Fruit fly (Drosophila melanogaster) whole organism, embryonic: Measurements from ENCODE around the gene CheB38c.

ENCODE experiments used
- BEAF-32 ChIP-seq: fragments of 200-800 bp; sonication (Bioruptor generic); optimal IDR thresholded peaks from 3 replicates; lab custom pipeline; 2017; ENCODE audit warnings: missing biosample characterization, missing genetic modification characterization, mild to moderate bottlenecking, moderate library complexity, missing genetic modification reagents
- CG10979 ChIP-seq: fragments of 200-800 bp; sonication (Bioruptor generic); optimal IDR thresholded peaks from 2 replicates; lab custom pipeline; 2018; ENCODE audit warnings: missing biosample characterization, mild to moderate bottlenecking, missing genetic modification characterization, moderate library complexity
- CG11398 ChIP-seq: fragments of 200-800 bp; sonication (Bioruptor generic); optimal IDR thresholded peaks from 2 replicates; lab custom pipeline; 2016; ENCODE audit warnings: missing biosample characterization, missing genetic modification characterization
- CG12236 ChIP-seq: fragments of 200-800 bp; sonication (Bioruptor generic); optimal IDR thresholded peaks from 2 replicates; lab custom pipeline; 2016; ENCODE audit warnings: missing biosample characterization, missing genetic modification characterization
- CG12391 ChIP-seq: fragments of 200-800 bp; sonication (Bioruptor generic); optimal IDR thresholded peaks from 3 replicates; lab custom pipeline; 2018; ENCODE audit warnings: missing biosample characterization, mild to moderate bottlenecking, missing genetic modification characterization, moderate library complexity
- CG16813 ChIP-seq: fragments of 200-800 bp; sonication (Bioruptor generic); IDR thresholded peaks from 3 replicates; pipeline ENCODE4 v1.3.6; 2022; ENCODE audit warnings: missing biosample characterization, missing genetic modification characterization; ENCODE audit not compliant: partially characterized antibody
- CG17359 ChIP-seq: fragments of 200-800 bp; sonication (Bioruptor generic); optimal IDR thresholded peaks from 3 replicates; lab custom pipeline; 2018; ENCODE audit warnings: missing biosample characterization, mild to moderate bottlenecking, missing genetic modification characterization, moderate library complexity
- CG17612 ChIP-seq: fragments of 200-800 bp; sonication (Bioruptor generic); IDR thresholded peaks from 2 replicates; pipeline ENCODE4 v1.3.6; 2022; ENCODE audit warnings: missing biosample characterization, missing genetic modification characterization
- CG32532 ChIP-seq: fragments of 200-800 bp; sonication (Bioruptor generic); IDR thresholded peaks from 2 replicates; pipeline ENCODE4 v1.3.6; 2022; ENCODE audit warnings: missing biosample characterization, missing genetic modification characterization
- CG32772 ChIP-seq: fragments of 200-800 bp; sonication (Bioruptor generic); IDR thresholded peaks from 2 replicates; pipeline ENCODE4 v1.3.6; 2022; ENCODE audit warnings: missing biosample characterization, missing genetic modification characterization
- CG34224 ChIP-seq: fragments of 200-800 bp; sonication (Bioruptor generic); IDR thresholded peaks from 3 replicates; pipeline ENCODE4 v1.3.6; 2022; ENCODE audit warnings: missing biosample characterization, missing genetic modification characterization; ENCODE audit not compliant: partially characterized antibody
- CG3847 ChIP-seq: fragments of 200-800 bp; sonication (Bioruptor generic); IDR thresholded peaks from 2 replicates; pipeline ENCODE4 v1.3.6; 2022; ENCODE audit warnings: missing biosample characterization, missing genetic modification characterization
- CG4360 ChIP-seq: fragments of 200-800 bp; sonication (Bioruptor generic); IDR thresholded peaks from 2 replicates; pipeline ENCODE4 v1.3.6; 2022; ENCODE audit warnings: missing biosample characterization, missing genetic modification characterization
- CG4707 ChIP-seq: fragments of 200-800 bp; sonication (Bioruptor generic); optimal IDR thresholded peaks from 2 replicates; lab custom pipeline; 2018; ENCODE audit warnings: missing biosample characterization, mild to moderate bottlenecking, missing genetic modification characterization, moderate library complexity
- CG6254 ChIP-seq: fragments of 200-800 bp; sonication (Bioruptor generic); optimal IDR thresholded peaks from 3 replicates; lab custom pipeline; 2017; ENCODE audit warnings: mild to moderate bottlenecking, missing biosample characterization, missing genetic modification reagents, missing genetic modification characterization
- CG7745 ChIP-seq: fragments of 200-800 bp; sonication (Bioruptor generic); optimal IDR thresholded peaks from 2 replicates; lab custom pipeline; 2018; ENCODE audit warnings: missing biosample characterization, mild to moderate bottlenecking, missing genetic modification characterization, moderate library complexity
- CG8089 ChIP-seq: fragments of 200-800 bp; sonication (Bioruptor generic); optimal IDR thresholded peaks from 3 replicates; lab custom pipeline; 2016; ENCODE audit warnings: missing biosample characterization, missing genetic modification characterization
- CG9215 ChIP-seq: fragments of 200-800 bp; sonication (Bioruptor generic); IDR thresholded peaks from 2 replicates; pipeline ENCODE4 v1.3.6; 2022; ENCODE audit warnings: missing biosample characterization, missing genetic modification characterization
- E2f2 ChIP-seq: fragments of 200-800 bp; sonication (Bioruptor generic); IDR thresholded peaks from 2 replicates; pipeline ENCODE4 v1.3.6; 2022; ENCODE audit warnings: missing biosample characterization, missing genetic modification characterization
- Hr51 ChIP-seq, 2 experiments: fragments of 200-800 bp; sonication (Bioruptor generic); optimal IDR thresholded peaks; 2 replicates in 1 of 2; 3 replicates in 1 of 2; lab custom pipeline; 2016 to 2018; ENCODE audit warnings: missing biosample characterization in 2 of 2, missing genetic modification characterization in 2 of 2, mild to moderate bottlenecking in 1 of 2, moderate library complexity in 1 of 2
- Lpt ChIP-seq: fragments of >200 bp; optimal IDR thresholded peaks from 2 replicates; lab custom pipeline; 2018; ENCODE audit warnings: missing biosample characterization, missing genetic modification characterization
- Meics ChIP-seq: fragments of 200-800 bp; sonication (Bioruptor generic); optimal IDR thresholded peaks from 2 replicates; lab custom pipeline; 2017; ENCODE audit warnings: missing biosample characterization, mild to moderate bottlenecking, missing genetic modification characterization
- NfI ChIP-seq: fragments of 200-800 bp; sonication (Bioruptor generic); optimal IDR thresholded peaks from 3 replicates; lab custom pipeline; 2018; ENCODE audit warnings: missing biosample characterization, mild to moderate bottlenecking, missing genetic modification characterization, moderate library complexity
- Opbp ChIP-seq: fragments of 200-800 bp; sonication (Bioruptor generic); IDR thresholded peaks from 3 replicates; pipeline ENCODE4 v1.3.6; 2022; ENCODE audit warnings: missing biosample characterization, missing genetic modification characterization; ENCODE audit not compliant: partially characterized antibody
- Scr ChIP-seq: fragments of 200-800 bp; sonication (Bioruptor generic); IDR thresholded peaks from 2 replicates; pipeline ENCODE4 v1.3.6; 2022; ENCODE audit warnings: missing biosample characterization, missing genetic modification characterization; ENCODE audit not compliant: partially characterized antibody
- Ssrp ChIP-seq: fragments of 200-800 bp; sonication (Bioruptor generic); optimal IDR thresholded peaks from 2 replicates; lab custom pipeline; 2018; ENCODE audit warnings: missing biosample characterization, mild to moderate bottlenecking, missing genetic modification characterization, moderate library complexity
- Taf1 ChIP-seq: fragments of 200-800 bp; sonication (Bioruptor generic); IDR thresholded peaks from 2 replicates; pipeline ENCODE4 v1.3.6; 2022; ENCODE audit warnings: missing biosample characterization, missing genetic modification characterization
- ab ChIP-seq: fragments of 200-800 bp; sonication (Bioruptor generic); optimal IDR thresholded peaks from 2 replicates; lab custom pipeline; 2016; ENCODE audit warnings: missing biosample characterization, missing genetic modification characterization
- ap ChIP-seq: fragments of 200-800 bp; sonication (Bioruptor generic); IDR thresholded peaks from 2 replicates; pipeline ENCODE4 v1.3.6; 2022; ENCODE audit warnings: missing biosample characterization, missing genetic modification characterization
- bsh ChIP-seq, 2 experiments: fragments of 200-800 bp; sonication (Bioruptor generic); optimal IDR thresholded peaks; 2 replicates each; lab custom pipeline; 2017 to 2018; ENCODE audit warnings: mild to moderate bottlenecking in 2 of 2, missing biosample characterization in 2 of 2, missing genetic modification characterization in 2 of 2, moderate library complexity in 1 of 2
- cwo ChIP-seq: fragments of 200-800 bp; sonication (Bioruptor generic); optimal IDR thresholded peaks from 3 replicates; lab custom pipeline; 2017; ENCODE audit warnings: missing biosample characterization, missing genetic modification characterization, mild to moderate bottlenecking, moderate library complexity, missing genetic modification reagents
- da ChIP-seq: fragments of 200-800 bp; sonication (Bioruptor generic); optimal IDR thresholded peaks from 2 replicates; lab custom pipeline; 2016; ENCODE audit warnings: missing biosample characterization, missing genetic modification characterization
- dm ChIP-seq: fragments of 200-800 bp; sonication (Bioruptor generic); optimal IDR thresholded peaks from 3 replicates; lab custom pipeline; 2016; ENCODE audit warnings: missing biosample characterization, missing genetic modification characterization
- emc ChIP-seq: fragments of 200-800 bp; sonication (Bioruptor generic); optimal IDR thresholded peaks from 2 replicates; lab custom pipeline; 2016; ENCODE audit warnings: missing biosample characterization, missing genetic modification characterization
- gfzf ChIP-seq: fragments of 200-800 bp; sonication (Bioruptor generic); optimal IDR thresholded peaks from 2 replicates; lab custom pipeline; 2016; ENCODE audit warnings: missing biosample characterization, mild to moderate bottlenecking, missing genetic modification characterization, moderate library complexity
- hkb ChIP-seq, 2 experiments: fragments of 200-800 bp in 1 of 2; fragments of >200 bp in 1 of 2; sonication (Bioruptor generic) in 1 of 2; IDR thresholded peaks in 1 of 2; optimal IDR thresholded peaks in 1 of 2; 2 replicates each; pipeline versions ENCODE4 v1.3.6 to Lab custom; 2017 to 2022; ENCODE audit warnings: missing biosample characterization in 1 of 2, missing genetic modification characterization in 1 of 2
- kni ChIP-seq: fragments of 200-800 bp; sonication (Bioruptor generic); optimal IDR thresholded peaks from 3 replicates; lab custom pipeline; 2017; ENCODE audit warnings: mild to moderate bottlenecking, missing biosample characterization, missing genetic modification reagents, missing genetic modification characterization
- lilli ChIP-seq: fragments of 200-800 bp; sonication (Bioruptor generic); optimal IDR thresholded peaks from 3 replicates; lab custom pipeline; 2016; ENCODE audit warnings: missing biosample characterization, missing genetic modification characterization
- peb ChIP-seq: fragments of 200-800 bp; sonication (Bioruptor generic); IDR thresholded peaks from 2 replicates; pipeline ENCODE4 v1.3.6; 2022; ENCODE audit warnings: missing biosample characterization, missing genetic modification characterization
- pita ChIP-seq: fragments of 200-800 bp; sonication (Bioruptor generic); optimal IDR thresholded peaks from 2 replicates; lab custom pipeline; 2017; ENCODE audit warnings: missing biosample characterization, mild to moderate bottlenecking, missing genetic modification characterization
- scrt ChIP-seq: fragments of 200-800 bp; sonication (Bioruptor generic); optimal IDR thresholded peaks from 2 replicates; lab custom pipeline; 2018; ENCODE audit warnings: missing biosample characterization, mild to moderate bottlenecking, missing genetic modification characterization, moderate library complexity
- tin ChIP-seq: fragments of 200-800 bp; sonication (Bioruptor generic); optimal IDR thresholded peaks from 3 replicates; lab custom pipeline; 2016; ENCODE audit warnings: missing biosample characterization, missing genetic modification characterization
- tio ChIP-seq: fragments of 200-800 bp; sonication (Bioruptor generic); optimal IDR thresholded peaks from 2 replicates; lab custom pipeline; 2017; ENCODE audit warnings: missing biosample characterization, missing genetic modification characterization, inconsistent platforms
- trh ChIP-seq: fragments of 200-800 bp; sonication (Bioruptor generic); optimal IDR thresholded peaks from 2 replicates; lab custom pipeline; 2016; ENCODE audit warnings: missing biosample characterization, missing genetic modification characterization
- tup ChIP-seq: fragments of 200-800 bp; sonication (Bioruptor generic); optimal IDR thresholded peaks from 2 replicates; lab custom pipeline; 2016; ENCODE audit warnings: missing biosample characterization, mild to moderate bottlenecking, missing genetic modification characterization, moderate library complexity
- twi ChIP-seq: fragments of 200-800 bp; optimal IDR thresholded peaks from 2 replicates; lab custom pipeline; 2019; ENCODE audit warnings: missing biosample characterization, mild to moderate bottlenecking, missing genetic modification characterization, moderate library complexity
- zen ChIP-seq: fragments of 200-800 bp; sonication (Bioruptor generic); optimal IDR thresholded peaks from 3 replicates; lab custom pipeline; 2018; ENCODE audit warnings: missing biosample characterization, mild to moderate bottlenecking, missing genetic modification characterization, moderate library complexity
- zen2 ChIP-seq: fragments of 200-800 bp; sonication (Bioruptor generic); IDR thresholded peaks from 3 replicates; pipeline ENCODE4 v1.3.6; 2022; ENCODE audit warnings: missing biosample characterization, missing genetic modification characterization; ENCODE audit not compliant: partially characterized antibody

Gene CheB38c

dm6 chr2L:20787271-20787791 lies 33.3 kb downstream of the CheB38c start, which contains the start of gene Pomp (continued):
- TF ChIP-seq CG12236 (no peak), E2f2 (GFP tag; lab: Robert Waterston, UW) (peak; percentile 73), CG12391 (tag; lab: Kevin White, UChicago) (peak; percentile 88), pita (peak; percentile 95), Hr51 (GFP tag; optimal IDR thresholded peaks at IDR 0.05; lab: Kevin White, UChicago) (peak; percentile 64 to 87), CG10979 (peak; percentile 84), CG7745 (tag; lab: Kevin White, UChicago) (no peak), CG17359 (peak; percentile 91), trh (GFP tag; lab: Kevin White, UChicago) (peak; percentile 39), gfzf (peak; percentile 47), Taf1 (GFP tag; lab: Robert Waterston, UW) (peak; percentile 44; the same call in 1 of the 2 replicates), da (GFP tag; lab: Kevin White, UChicago) (no peak), zen2 (GFP tag; lab: Robert Waterston, UW) (peak; percentile 26; the same call in 1 of the 3 replicates), CG9215 (GFP tag; lab: Robert Waterston, UW) (peak; percentile 73), ab (GFP tag; lab: Kevin White, UChicago) (peak; percentile 41), CG16813 (GFP tag; lab: Robert Waterston, UW) (peak; percentile 66), Scr (GFP tag; lab: Robert Waterston, UW) (peak; percentile 62), tin (GFP tag; lab: Kevin White, UChicago) (peak; percentile 83), CG17612 (GFP tag; lab: Robert Waterston, UW) (peak; percentile 77), zen (tag; lab: Kevin White, UChicago) (peak; percentile 86), CG8089 (GFP tag; lab: Kevin White, UChicago) (peak; percentile 0), CG34224 (peak; percentile 72), Opbp (GFP tag; lab: Robert Waterston, UW) (peak; percentile 53; the same call in 1 of the 3 replicates), Lpt (GFP tag; lab: Kevin White, UChicago) (no peak), lilli (GFP tag; lab: Kevin White, UChicago) (peak; percentile 87), emc (GFP tag; lab: Kevin White, UChicago) (peak; percentile 19), CG6254 (GFP tag; lab: Kevin White, UChicago) (peak; percentile 68), bsh (GFP tag; optimal IDR thresholded peaks at IDR 0.05; lab: Kevin White, UChicago) (peak in 1 of 2 experiments; percentile 81), peb (GFP tag; lab: Robert Waterston, UW) (peak; percentile 79), cwo (peak; percentile 84), kni (no peak), Meics (GFP tag; lab: Kevin White, UChicago) (peak; percentile 90), CG4360 (GFP tag; lab: Robert Waterston, UW) (peak; percentile 67), BEAF-32 (peak; percentile 60), CG3847 (GFP tag; lab: Robert Waterston, UW) (peak; percentile 90), CG32532 (GFP tag; lab: Robert Waterston, UW) (peak; percentile 92), Ssrp (peak; percentile 66), tio (GFP tag; lab: Kevin White, UChicago) (peak; percentile 75), dm (no peak), CG32772 (GFP tag; lab: Robert Waterston, UW) (peak; percentile 76), NfI (GFP tag; lab: Kevin White, UChicago) (peak; percentile 71), scrt (GFP tag; lab: Kevin White, UChicago) (peak; percentile 73), CG4707 (peak; percentile 37), CG11398 (GFP tag; lab: Kevin White, UChicago) (no peak), hkb (optimal IDR thresholded peaks at IDR 0.05; lab: Kevin White, UChicago) (no peak), hkb (GFP tag; IDR thresholded peaks at IDR 0.05; lab: Robert Waterston, UW) (peak; percentile 88), ap (peak; percentile 54; the same call in 1 of the 2 replicates), tup (GFP tag; lab: Kevin White, UChicago) (peak; percentile 72), twi (peak; percentile 35)
